Worm (Caenorhabditis elegans): Measurements from ENCODE around the gene C06C6.9.

DNA sequence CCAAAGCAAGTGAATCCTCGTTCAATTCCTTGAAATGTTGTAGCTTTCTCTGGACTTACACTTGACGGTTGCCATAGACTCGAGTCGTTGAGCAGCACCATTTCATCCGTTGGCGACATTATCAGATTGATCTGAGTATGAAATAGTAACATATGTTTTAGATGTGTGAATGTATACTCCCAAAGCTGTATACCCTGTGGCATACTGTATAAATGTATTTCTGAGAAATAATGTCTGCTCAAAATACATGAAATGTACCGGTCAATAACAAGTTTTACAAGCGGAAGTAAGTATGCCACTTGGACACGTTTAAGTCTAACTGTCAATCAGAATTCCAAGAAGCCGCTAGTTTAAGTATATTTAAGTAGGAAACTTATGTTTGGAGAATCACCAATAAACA, 13.0 kb upstream of the C06C6.9 start, which contains the start of gene str-233:
- TF ChIP-seq lin-13 (tag; optimal IDR thresholded peaks at IDR 0.05) (no peak), unc-62 (GFP tag; optimal IDR thresholded peaks at IDR 0.05) (no peak), lsy-2 (tag; optimal IDR thresholded peaks at IDR 0.05) (no peak), nhr-237 (tag; optimal IDR thresholded peaks at IDR 0.05) (no peak), sem-2 (GFP tag; optimal IDR thresholded peaks at IDR 0.05) (no peak), elt-1 (tag; optimal IDR thresholded peaks at IDR 0.05; ENCODE audit: borderline replicate concordance, insufficient read depth) (no peak), nhr-28 (tag; optimal IDR thresholded peaks at IDR 0.05) (no peak), nhr-76 (tag; optimal IDR thresholded peaks at IDR 0.05) (no peak), flh-1 (GFP tag; optimal IDR thresholded peaks at IDR 0.05) (no peak), pha-4 (tag; optimal IDR thresholded peaks at IDR 0.05) (no peak), snpc-4 (tag; optimal IDR thresholded peaks at IDR 0.05) (no peak)
